Fruit fly (Drosophila melanogaster): ENCODE data around the gene CG14024.

Gene CG14024

dm6 chr2L:5303044-5303904 lies 11.4 kb downstream of the CG14024 start:
- TF ChIP-seq D1 (tag; optimal IDR thresholded peaks at IDR 0.05) (no peak), Pif1A (GFP tag; optimal IDR thresholded peaks at IDR 0.05) (peak; percentile 15), CG12605 (GFP tag; IDR thresholded peaks at IDR 0.05) (no peak), Snoo (tag; optimal IDR thresholded peaks at IDR 0.05) (no peak), gl (tag; optimal IDR thresholded peaks at IDR 0.05) (no peak), CG8159 (tag; optimal IDR thresholded peaks at IDR 0.05) (peak; percentile 34), CG8301 (tag; optimal IDR thresholded peaks at IDR 0.05) (peak; percentile 30), Ets98B (GFP tag; IDR thresholded peaks at IDR 0.05) (peak; percentile 10; the same call in 1 of the 2 replicates), CG14655 (GFP tag; optimal IDR thresholded peaks at IDR 0.05) (peak; percentile 21), EcR (GFP tag; optimal IDR thresholded peaks at IDR 0.05) (peak; percentile 57), CG13204 (GFP tag; optimal IDR thresholded peaks at IDR 0.05) (peak; percentile 34), CG17806 (tag; optimal IDR thresholded peaks at IDR 0.05) (peak; percentile 18), CG10348 (GFP tag; IDR thresholded peaks at IDR 0.05) (peak; percentile 58; the same call in 1 of the 2 replicates)

DNA sequence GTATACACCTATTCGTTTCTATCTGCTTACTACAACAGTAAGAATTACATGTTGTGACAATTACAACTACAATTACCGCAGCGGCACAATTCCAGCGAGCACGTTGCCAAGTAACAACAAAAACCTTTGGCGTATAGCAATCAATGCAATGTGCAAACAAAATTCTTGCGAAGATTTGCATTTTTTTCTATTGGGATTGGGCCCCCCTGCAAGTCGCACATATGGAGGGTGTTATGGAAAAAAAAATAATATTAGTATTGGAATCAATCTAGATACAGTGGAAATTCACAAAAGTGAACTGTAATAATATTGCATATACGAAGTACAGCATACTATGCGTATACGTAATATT lies 12.0 kb downstream of the CG14024 start:
- no peak for TF ChIP-seq Pif1B (GFP tag; optimal IDR thresholded peaks at IDR 0.05)
- TF ChIP-seq CG4496 (GFP tag; IDR thresholded peaks at IDR 0.05), result no peak
- TF ChIP-seq CG34367 (tag; optimal IDR thresholded peaks at IDR 0.05), result no peak
- no peak for TF ChIP-seq fd96Ca (GFP tag; IDR thresholded peaks at IDR 0.05)
- no peak for TF ChIP-seq CG32121 (GFP tag; IDR thresholded peaks at IDR 0.05)
- TF ChIP-seq EcR (GFP tag; optimal IDR thresholded peaks at IDR 0.05), result no peak
- TF ChIP-seq gl (tag; optimal IDR thresholded peaks at IDR 0.05), result no peak
- no peak for TF ChIP-seq Pif1A (GFP tag; optimal IDR thresholded peaks at IDR 0.05)

dm6 chr2L:5302284-5302683 lies 12.4 kb downstream of the CG14024 start:
- TF ChIP-seq Pif1A (GFP tag; optimal IDR thresholded peaks at IDR 0.05) (peak; percentile 37), Pif1B (GFP tag; optimal IDR thresholded peaks at IDR 0.05) (peak; percentile 5), CG10348 (GFP tag; IDR thresholded peaks at IDR 0.05) (no peak), CG9948 (tag; optimal IDR thresholded peaks at IDR 0.05) (peak; percentile 3), CG12605 (GFP tag; IDR thresholded peaks at IDR 0.05) (no peak), CG15710 (tag; optimal IDR thresholded peaks at IDR 0.05) (peak; percentile 37), CG8159 (tag; optimal IDR thresholded peaks at IDR 0.05) (peak; percentile 38), CG14655 (GFP tag; optimal IDR thresholded peaks at IDR 0.05) (peak; percentile 3), fd96Ca (GFP tag; IDR thresholded peaks at IDR 0.05) (no peak)

- TF ChIP-seq CG8301 (tag; optimal IDR thresholded peaks at IDR 0.05), result no peak
- peak; percentile 78 for TF ChIP-seq EcR (GFP tag; optimal IDR thresholded peaks at IDR 0.05)
- peak; percentile 37; the same call in 1 of the 2 replicates for TF ChIP-seq Ets98B (GFP tag; IDR thresholded peaks at IDR 0.05)
- peak; percentile 4 for TF ChIP-seq Pif1B (GFP tag; optimal IDR thresholded peaks at IDR 0.05)
- peak; percentile 89 for TF ChIP-seq CG13204 (GFP tag; optimal IDR thresholded peaks at IDR 0.05)
These were observed 13.7 kb downstream of the CG14024 start for dm6 chr2L:5300785-5301616.

- TF ChIP-seq CG9948 (tag; optimal IDR thresholded peaks at IDR 0.05), result no peak
- TF ChIP-seq EcR (GFP tag; optimal IDR thresholded peaks at IDR 0.05), result peak; percentile 47
These were observed 14.4 kb downstream of the CG14024 start for dm6 chr2L:5300237-5300668.

dm6 chr2L:5299628-5299986 lies 15.1 kb downstream of the CG14024 start:
- TF ChIP-seq CG4496 (GFP tag; IDR thresholded peaks at IDR 0.05) (0 out of 3 replicates have a peak, but pooled peaks have one; percentile 1), gl (tag; optimal IDR thresholded peaks at IDR 0.05) (no peak)

DNA sequence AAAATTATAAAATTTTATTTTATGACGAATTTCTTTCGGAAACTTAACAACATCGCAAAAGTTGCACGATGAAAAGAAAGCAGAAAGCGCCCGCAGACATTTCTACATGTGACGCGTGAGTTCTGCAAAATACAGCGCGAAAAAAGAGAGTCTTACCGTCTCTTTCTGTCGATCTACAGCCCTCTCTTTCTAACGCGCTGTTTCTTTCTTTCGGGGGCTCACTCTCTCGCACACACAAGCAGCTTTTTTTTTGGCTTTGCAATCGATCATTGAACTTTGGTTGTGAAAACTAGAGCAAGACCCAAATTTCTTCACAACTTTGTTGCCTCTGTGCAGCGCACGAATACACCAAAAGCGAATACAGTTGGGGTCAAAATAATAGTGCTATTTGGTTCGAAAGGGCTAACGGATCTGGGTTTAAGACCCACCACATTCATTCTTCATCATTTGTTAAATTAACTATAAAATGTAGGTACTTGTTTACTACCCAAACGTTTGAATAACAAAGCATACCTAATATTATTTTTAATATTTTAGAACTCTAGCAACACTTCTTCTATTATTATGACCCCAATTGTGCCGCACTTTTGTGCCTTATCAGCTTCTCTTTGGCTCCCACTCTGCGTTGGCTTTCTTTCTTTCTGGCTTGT lies 15.6 kb downstream of the CG14024 start:
- TF ChIP-seq CG17806 (tag; optimal IDR thresholded peaks at IDR 0.05) (peak; percentile 27), D1 (tag; optimal IDR thresholded peaks at IDR 0.05) (no peak), CG14655 (GFP tag; optimal IDR thresholded peaks at IDR 0.05) (peak; percentile 45), EcR (GFP tag; optimal IDR thresholded peaks at IDR 0.05) (no peak), CG13204 (GFP tag; optimal IDR thresholded peaks at IDR 0.05) (no peak), CG15710 (tag; optimal IDR thresholded peaks at IDR 0.05) (peak; percentile 53), CG10348 (GFP tag; IDR thresholded peaks at IDR 0.05) (no peak), CG9948 (tag; optimal IDR thresholded peaks at IDR 0.05) (peak; percentile 42), Ets98B (GFP tag; IDR thresholded peaks at IDR 0.05) (no peak), fd96Ca (GFP tag; IDR thresholded peaks at IDR 0.05) (0 out of 3 replicates have a peak, but pooled peaks have one; percentile 27), CG32121 (GFP tag; IDR thresholded peaks at IDR 0.05) (peak; percentile 73), Pif1B (GFP tag; optimal IDR thresholded peaks at IDR 0.05) (peak; percentile 6), CG8301 (tag; optimal IDR thresholded peaks at IDR 0.05) (peak; percentile 54), gl (tag; optimal IDR thresholded peaks at IDR 0.05) (no peak), Snoo (tag; optimal IDR thresholded peaks at IDR 0.05) (peak; percentile 78), CG4496 (GFP tag; IDR thresholded peaks at IDR 0.05) (peak; percentile 60; the same call in 2 of the 3 replicates), Pif1A (GFP tag; optimal IDR thresholded peaks at IDR 0.05) (peak; percentile 73), CG12605 (GFP tag; IDR thresholded peaks at IDR 0.05) (no peak), rn (GFP tag; IDR thresholded peaks at IDR 0.05) (no peak), CG8159 (tag; optimal IDR thresholded peaks at IDR 0.05) (peak; percentile 40), CG34367 (tag; optimal IDR thresholded peaks at IDR 0.05) (no peak)

All from whole organism, pupa.